Fruit fly (Drosophila melanogaster) whole organism, prepupa: Measurements from ENCODE around the gene HP1c.

Source experiments
- Blimp-1 ChIP-seq: fragments of 200-800 bp; sonication (Bioruptor generic); optimal IDR thresholded peaks from 3 replicates; lab custom pipeline; 2017; ENCODE audit warnings: missing biosample characterization, missing genetic modification characterization, mild to moderate bottlenecking, moderate library complexity, missing genetic modification reagents
- CG10669 ChIP-seq: fragments of 200-800 bp; sonication (Bioruptor generic); optimal IDR thresholded peaks from 3 replicates; lab custom pipeline; 2018; ENCODE audit warnings: missing biosample characterization, mild to moderate bottlenecking, missing genetic modification characterization, moderate library complexity
- CG11294 ChIP-seq: fragments of 200-800 bp; sonication (Bioruptor generic); IDR thresholded peaks from 2 replicates; pipeline ENCODE4 v1.3.6; 2022; ENCODE audit warnings: missing biosample characterization, missing genetic modification characterization
- CG3032 ChIP-seq: fragments of 200-800 bp; optimal IDR thresholded peaks from 2 replicates; lab custom pipeline; 2019; ENCODE audit warnings: missing biosample characterization, mild to moderate bottlenecking, missing genetic modification characterization, moderate library complexity
- CG31627 ChIP-seq: fragments of 200-800 bp; sonication (Bioruptor generic); optimal IDR thresholded peaks from 3 replicates; lab custom pipeline; 2016; ENCODE audit warnings: missing biosample characterization, missing genetic modification characterization
- CG32006 ChIP-seq: fragments of 200-800 bp; sonication (Bioruptor generic); optimal IDR thresholded peaks from 3 replicates; lab custom pipeline; 2017; ENCODE audit warnings: missing biosample characterization, mild to moderate bottlenecking, missing genetic modification characterization
- CG34406 ChIP-seq: fragments of 200-800 bp; sonication (Bioruptor generic); optimal IDR thresholded peaks from 3 replicates; lab custom pipeline; 2016; ENCODE audit warnings: missing biosample characterization, missing genetic modification characterization
- CG3919 ChIP-seq: fragments of 200-800 bp; sonication (Bioruptor generic); optimal IDR thresholded peaks from 3 replicates; lab custom pipeline; 2016; ENCODE audit warnings: missing biosample characterization, missing genetic modification characterization
- CG4318 ChIP-seq: fragments of 200-800 bp; sonication (Bioruptor generic); optimal IDR thresholded peaks from 3 replicates; lab custom pipeline; 2017; ENCODE audit warnings: missing biosample characterization, mild to moderate bottlenecking, missing genetic modification characterization
- CG6163 ChIP-seq: fragments of 200-800 bp; sonication (Bioruptor generic); IDR thresholded peaks from 3 replicates; pipeline ENCODE4 v1.3.6; 2022; ENCODE audit warnings: missing biosample characterization, missing genetic modification characterization
- CG6276 ChIP-seq: fragments of 200-800 bp; sonication (Bioruptor generic); optimal IDR thresholded peaks from 2 replicates; lab custom pipeline; 2017; ENCODE audit warnings: missing biosample characterization, mild to moderate bottlenecking, missing genetic modification characterization
- CG6808 ChIP-seq: fragments of 200-800 bp; sonication (Bioruptor generic); optimal IDR thresholded peaks from 3 replicates; lab custom pipeline; 2017; ENCODE audit warnings: missing biosample characterization, missing genetic modification characterization, mild to moderate bottlenecking, moderate library complexity, missing genetic modification reagents
- CG6854 ChIP-seq: fragments of 200-800 bp; sonication (Bioruptor generic); optimal IDR thresholded peaks from 2 replicates; lab custom pipeline; 2017; ENCODE audit warnings: missing biosample characterization, mild to moderate bottlenecking, missing genetic modification characterization
- CG8632 ChIP-seq: fragments of 200-800 bp; sonication (Bioruptor generic); optimal IDR thresholded peaks from 3 replicates; lab custom pipeline; 2016; ENCODE audit warnings: missing biosample characterization, missing genetic modification characterization
- CG9139 ChIP-seq: fragments of 200-800 bp; sonication (Bioruptor generic); optimal IDR thresholded peaks from 3 replicates; lab custom pipeline; 2017; ENCODE audit warnings: missing biosample characterization, mild to moderate bottlenecking, missing genetic modification characterization
- Eip93F ChIP-seq: fragments of 200-800 bp; sonication (Bioruptor generic); optimal IDR thresholded peaks from 2 replicates; lab custom pipeline; 2016; ENCODE audit warnings: missing biosample characterization, mild to moderate bottlenecking, missing genetic modification characterization
- Ets21C ChIP-seq: fragments of 200-800 bp; sonication (Bioruptor generic); optimal IDR thresholded peaks from 3 replicates; lab custom pipeline; 2016; ENCODE audit warnings: missing biosample characterization, missing genetic modification characterization
- Gug ChIP-seq: fragments of 200-800 bp; sonication (Bioruptor generic); IDR thresholded peaks from 2 replicates; pipeline ENCODE4 v1.3.6; 2022; ENCODE audit warnings: missing biosample characterization, missing genetic modification characterization
- Hr4 ChIP-seq: fragments of 200-800 bp; sonication (Bioruptor generic); optimal IDR thresholded peaks from 3 replicates; lab custom pipeline; 2016; ENCODE audit warnings: missing biosample characterization, missing genetic modification characterization
- Met ChIP-seq: fragments of 200-800 bp; sonication (Bioruptor generic); optimal IDR thresholded peaks from 3 replicates; lab custom pipeline; 2016; ENCODE audit warnings: missing biosample characterization, missing genetic modification characterization
- OdsH ChIP-seq: fragments of 200-800 bp; sonication (Bioruptor generic); optimal IDR thresholded peaks from 3 replicates; lab custom pipeline; 2016; ENCODE audit warnings: missing biosample characterization, missing genetic modification characterization
- Sox14 ChIP-seq: fragments of 200-800 bp; sonication (Bioruptor generic); optimal IDR thresholded peaks from 3 replicates; lab custom pipeline; 2016; ENCODE audit warnings: missing biosample characterization, missing genetic modification characterization
- achi ChIP-seq: fragments of 200-800 bp; sonication (Bioruptor generic); optimal IDR thresholded peaks from 3 replicates; lab custom pipeline; 2016; ENCODE audit warnings: missing biosample characterization, missing genetic modification characterization
- acj6 ChIP-seq: fragments of 200-800 bp; sonication (Bioruptor generic); optimal IDR thresholded peaks from 3 replicates; lab custom pipeline; 2016; ENCODE audit warnings: missing biosample characterization, missing genetic modification characterization
- dac ChIP-seq: fragments of 200-800 bp; sonication (Bioruptor generic); optimal IDR thresholded peaks from 2 replicates; lab custom pipeline; 2017; ENCODE audit warnings: missing biosample characterization, mild to moderate bottlenecking, missing genetic modification characterization
- eg ChIP-seq: fragments of 200-800 bp; sonication (Bioruptor generic); IDR thresholded peaks from 3 replicates; pipeline ENCODE4 v1.3.6; 2022; ENCODE audit warnings: missing biosample characterization, missing genetic modification characterization
- esn ChIP-seq: fragments of 200-800 bp; sonication (Bioruptor generic); optimal IDR thresholded peaks from 2 replicates; lab custom pipeline; 2016; ENCODE audit warnings: missing biosample characterization, mild to moderate bottlenecking, missing genetic modification characterization, moderate library complexity
- fd59A ChIP-seq: fragments of 200-800 bp; sonication (Bioruptor generic); optimal IDR thresholded peaks from 2 replicates; lab custom pipeline; 2017; ENCODE audit warnings: missing biosample characterization, mild to moderate bottlenecking, missing genetic modification characterization, missing genetic modification reagents
- fkh ChIP-seq: fragments of 200-800 bp; sonication (Bioruptor generic); optimal IDR thresholded peaks from 3 replicates; lab custom pipeline; 2017; ENCODE audit warnings: missing biosample characterization, mild to moderate bottlenecking, missing genetic modification characterization, moderate library complexity
- pdm3 ChIP-seq: fragments of 200-800 bp; sonication (Bioruptor generic); optimal IDR thresholded peaks from 3 replicates; lab custom pipeline; 2016; ENCODE audit warnings: missing biosample characterization, missing genetic modification characterization
- spab ChIP-seq: fragments of 200-800 bp; sonication (Bioruptor generic); optimal IDR thresholded peaks from 2 replicates; lab custom pipeline; 2017; ENCODE audit warnings: missing biosample characterization, mild to moderate bottlenecking, missing genetic modification characterization, missing genetic modification reagents
- ss ChIP-seq, 2 experiments: fragments of 200-800 bp; sonication (Bioruptor generic); optimal IDR thresholded peaks; 2 replicates in 1 of 2; 3 replicates in 1 of 2; lab custom pipeline; 2017 to 2018; ENCODE audit warnings: mild to moderate bottlenecking in 2 of 2, missing biosample characterization in 2 of 2, missing genetic modification characterization in 2 of 2, moderate library complexity in 1 of 2
- svp ChIP-seq: fragments of 200-800 bp; sonication (Bioruptor generic); peaks from one replicate; lab custom pipeline; 2016; ENCODE audit warnings: missing biosample characterization, missing genetic modification characterization

Gene HP1c

DNA sequence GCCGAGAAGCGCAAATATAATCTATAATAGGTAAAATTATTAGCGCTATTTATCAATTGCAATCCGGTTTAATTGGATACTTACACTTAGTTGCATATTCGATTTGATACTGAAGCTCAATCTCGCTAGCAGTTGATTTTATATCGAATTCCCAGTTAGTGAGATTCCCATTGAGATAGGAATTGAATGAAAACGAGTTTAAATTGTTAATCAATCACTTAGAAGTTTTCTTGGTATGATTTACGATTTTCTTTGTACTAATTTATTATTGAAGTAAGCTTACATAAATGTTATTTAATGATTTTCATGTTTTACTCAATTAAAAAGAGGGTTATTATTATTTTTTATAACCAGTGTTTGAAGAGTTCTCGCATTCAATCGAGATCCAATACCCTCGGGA is 24.1 kb downstream of the HP1c start, which contains the start of gene CG43092:
Gene CG43092 (minus strand): TSS at position 101 of the 400 bp plus-strand sequence.
- no peak for TF ChIP-seq spab (GFP tag; lab: Kevin White, UChicago)

DNA sequence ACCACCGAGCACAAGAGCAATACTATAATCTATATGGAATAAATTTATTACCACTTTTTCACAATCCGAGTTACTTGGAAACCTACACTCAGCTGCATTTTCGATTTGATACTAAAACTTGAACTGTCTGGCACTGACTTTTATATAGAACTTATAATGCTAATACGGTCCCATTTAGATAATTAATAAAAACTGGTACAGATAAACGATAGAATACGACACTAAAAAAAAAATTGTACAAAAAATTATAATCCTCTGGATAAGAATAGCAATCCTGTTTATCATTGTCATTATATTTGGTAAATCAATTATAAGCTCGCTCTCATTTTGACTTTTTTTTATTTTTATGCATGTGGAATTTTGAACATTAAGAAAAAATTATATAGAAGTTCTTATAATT is 24.8 kb downstream of the HP1c start, which contains the start of gene CG43093:
Gene CG43093 (minus strand): TSS at position 101 of the 400 bp plus-strand sequence.
- TF ChIP-seq fkh (GFP tag; lab: Kevin White, UChicago) (no peak), CG3032 (tag; lab: Kevin White, UChicago) (no peak), eg (GFP tag; lab: Robert Waterston, UW) (no peak), spab (GFP tag; lab: Kevin White, UChicago) (no peak), acj6 (no peak), CG3919 (GFP tag; lab: Kevin White, UChicago) (no peak), CG9139 (GFP tag; lab: Kevin White, UChicago) (no peak), CG32006 (GFP tag; lab: Kevin White, UChicago) (no peak), Blimp-1 (GFP tag; lab: Kevin White, UChicago) (no peak), fd59A (GFP tag; lab: Kevin White, UChicago) (no peak), CG31627 (GFP tag; lab: Kevin White, UChicago) (no peak), Met (no peak), Hr4 (GFP tag; lab: Kevin White, UChicago) (no peak), Eip93F (GFP tag; lab: Kevin White, UChicago) (no peak), CG4318 (GFP tag; lab: Kevin White, UChicago) (no peak), ss (GFP tag; optimal IDR thresholded peaks at IDR 0.05; lab: Kevin White, UChicago) (no peak), CG8632 (GFP tag; lab: Kevin White, UChicago) (no peak), CG11294 (GFP tag; lab: Robert Waterston, UW) (no peak)

DNA sequence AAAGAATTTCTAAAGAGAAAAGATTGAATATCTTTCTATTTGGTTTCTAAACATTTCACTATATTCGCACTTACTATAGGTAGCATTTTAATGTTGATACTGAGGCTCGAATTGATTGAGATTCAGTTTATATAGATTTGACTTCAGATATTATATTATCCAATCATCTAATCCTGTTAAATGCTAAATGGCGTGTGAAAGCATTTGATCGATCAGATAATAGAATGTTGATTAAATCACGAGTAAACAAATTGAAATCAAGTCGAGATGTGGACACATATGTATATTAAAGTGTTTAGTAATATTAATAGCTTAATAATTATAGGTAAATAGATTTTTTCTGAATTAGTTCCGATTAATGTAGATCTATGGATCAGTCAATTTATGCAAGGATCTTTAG is 25.5 kb downstream of the HP1c start, which contains the start of gene CG43094:
Gene CG43094 (minus strand): TSS at position 101 of the 400 bp plus-strand sequence.
- TF ChIP-seq CG6854, result no peak
- no peak for TF ChIP-seq CG11294 (GFP tag; lab: Robert Waterston, UW)
- no peak for TF ChIP-seq CG32006 (GFP tag; lab: Kevin White, UChicago)
- TF ChIP-seq Eip93F (GFP tag; lab: Kevin White, UChicago), result no peak
- no peak for TF ChIP-seq CG10669
- no peak for TF ChIP-seq Sox14
- no peak for TF ChIP-seq CG6808 (GFP tag; lab: Kevin White, UChicago)
- TF ChIP-seq spab (GFP tag; lab: Kevin White, UChicago), result no peak

DNA sequence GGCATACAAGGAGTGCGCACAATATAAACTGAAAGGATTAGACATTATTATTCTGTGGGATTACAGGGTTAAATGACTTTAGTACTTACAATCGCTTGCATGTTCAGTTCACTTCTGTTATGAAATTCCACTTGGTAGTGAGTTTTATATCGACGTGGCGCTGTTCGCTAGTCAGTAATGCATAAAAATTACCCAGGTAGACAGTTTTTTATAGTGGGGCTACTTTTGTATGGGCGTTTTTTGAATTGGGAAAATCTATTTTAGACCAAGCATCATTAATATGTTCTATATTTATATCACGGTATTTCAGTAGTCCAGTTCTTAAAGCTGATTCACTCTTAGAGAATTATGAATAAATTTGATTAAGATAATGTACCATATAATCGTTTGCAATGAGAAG is 26.2 kb downstream of the HP1c start, which contains the start of gene CG43095:
Gene CG43095 (minus strand): TSS at position 101 of the 400 bp plus-strand sequence.
- no peak for TF ChIP-seq Blimp-1 (GFP tag; lab: Kevin White, UChicago)

DNA sequence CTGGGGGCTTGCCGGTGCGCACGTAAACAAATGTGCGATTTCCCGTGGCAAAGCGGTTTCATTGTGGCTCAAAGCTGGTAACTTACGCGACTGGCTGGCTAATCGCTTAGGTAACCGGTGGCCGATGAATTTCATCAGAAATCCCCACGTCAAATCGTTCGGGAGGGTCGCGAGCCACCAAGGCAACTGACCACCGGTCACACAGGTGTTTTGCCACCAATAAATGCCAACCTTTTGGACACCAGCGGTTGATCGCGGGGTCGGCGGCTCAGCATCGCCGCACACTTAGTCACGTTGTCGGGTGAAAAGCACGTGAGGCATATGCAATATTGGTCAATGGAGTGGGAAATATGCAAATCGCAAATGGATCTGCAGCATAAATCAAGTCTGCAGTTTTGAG is 31.0 kb downstream of the HP1c start:
- TF ChIP-seq OdsH (GFP tag; lab: Kevin White, UChicago) (no peak), pdm3 (no peak), Ets21C (GFP tag; lab: Kevin White, UChicago) (no peak), CG6163 (no peak), CG11294 (GFP tag; lab: Robert Waterston, UW) (no peak), CG6276 (GFP tag; lab: Kevin White, UChicago) (no peak), achi (GFP tag; lab: Kevin White, UChicago) (no peak), Blimp-1 (GFP tag; lab: Kevin White, UChicago) (no peak), esn (GFP tag; lab: Kevin White, UChicago) (no peak), svp (no peak), CG34406 (GFP tag; lab: Kevin White, UChicago) (no peak), Gug (no peak), dac (no peak)
